Fruit fly (Drosophila melanogaster) whole organism, embryonic: ENCODE results near the gene CG7607.

ENCODE experiments used
- B-H1 ChIP-seq: fragments of 200-800 bp; sonication (Bioruptor generic); IDR thresholded peaks from 3 replicates; pipeline ENCODE4 v1.3.6; 2022; ENCODE audit warnings: missing biosample characterization, missing genetic modification characterization
- Bteb2 ChIP-seq: fragments of 200-800 bp; sonication (Bioruptor generic); optimal IDR thresholded peaks from 2 replicates; lab custom pipeline; 2016; ENCODE audit warnings: missing biosample characterization, missing genetic modification characterization
- CG10979 ChIP-seq: fragments of 200-800 bp; sonication (Bioruptor generic); optimal IDR thresholded peaks from 2 replicates; lab custom pipeline; 2018; ENCODE audit warnings: missing biosample characterization, mild to moderate bottlenecking, missing genetic modification characterization, moderate library complexity
- CG11247 ChIP-seq: fragments of 200-800 bp; sonication (Bioruptor generic); IDR thresholded peaks from 2 replicates; pipeline ENCODE4 v1.3.6; 2022; ENCODE audit warnings: missing biosample characterization, missing genetic modification characterization
- CG12744 ChIP-seq: fragments of 200-800 bp; sonication (Bioruptor generic); optimal IDR thresholded peaks from 2 replicates; lab custom pipeline; 2016; ENCODE audit warnings: missing biosample characterization, missing genetic modification characterization
- CG13123 ChIP-seq: fragments of 200-800 bp; sonication (Bioruptor generic); optimal IDR thresholded peaks from 2 replicates; lab custom pipeline; 2016; ENCODE audit warnings: missing biosample characterization, missing genetic modification characterization
- CG13624 ChIP-seq: fragments of 200-800 bp; sonication (Bioruptor generic); optimal IDR thresholded peaks from 2 replicates; lab custom pipeline; 2016; ENCODE audit warnings: missing biosample characterization, missing genetic modification characterization
- CG14050 ChIP-seq: fragments of 200-800 bp; sonication (Bioruptor generic); IDR thresholded peaks from 3 replicates; pipeline ENCODE4 v1.3.6; 2022; ENCODE audit warnings: missing biosample characterization, missing genetic modification characterization
- CG1647 ChIP-seq: fragments of 200-800 bp; sonication (Bioruptor generic); optimal IDR thresholded peaks from 3 replicates; lab custom pipeline; 2016; ENCODE audit warnings: missing biosample characterization, missing genetic modification characterization
- CG16863 ChIP-seq: fragments of 200-800 bp; sonication (Bioruptor generic); optimal IDR thresholded peaks from 3 replicates; lab custom pipeline; 2016; ENCODE audit warnings: missing biosample characterization, missing genetic modification characterization
- CG17186 ChIP-seq: fragments of 200-800 bp; sonication (Bioruptor generic); optimal IDR thresholded peaks from 3 replicates; lab custom pipeline; 2017; ENCODE audit warnings: missing biosample characterization, missing genetic modification reagents, missing genetic modification characterization
- CG1832 ChIP-seq: fragments of 200-800 bp; sonication (Bioruptor generic); optimal IDR thresholded peaks from 2 replicates; lab custom pipeline; 2017; ENCODE audit warnings: missing biosample characterization, mild to moderate bottlenecking, missing genetic modification characterization, inconsistent platforms
- CG31365 ChIP-seq: fragments of 200-800 bp; sonication (Bioruptor generic); optimal IDR thresholded peaks from 2 replicates; lab custom pipeline; 2018; ENCODE audit warnings: missing biosample characterization, mild to moderate bottlenecking, missing genetic modification characterization
- CG33213 ChIP-seq: fragments of 200-800 bp; sonication (Bioruptor generic); optimal IDR thresholded peaks from 3 replicates; lab custom pipeline; 2016; ENCODE audit warnings: missing biosample characterization, missing genetic modification characterization
- CG6254 ChIP-seq: fragments of 200-800 bp; sonication (Bioruptor generic); optimal IDR thresholded peaks from 3 replicates; lab custom pipeline; 2017; ENCODE audit warnings: mild to moderate bottlenecking, missing biosample characterization, missing genetic modification reagents, missing genetic modification characterization
- CG6272 ChIP-seq: fragments of 200-800 bp; sonication (Bioruptor generic); IDR thresholded peaks from 2 replicates; pipeline ENCODE4 v1.3.6; 2022; ENCODE audit warnings: missing biosample characterization, missing genetic modification characterization
- CG7271 ChIP-seq: fragments of 200-800 bp; sonication (Bioruptor generic); optimal IDR thresholded peaks from 2 replicates; lab custom pipeline; 2018; ENCODE audit warnings: missing biosample characterization, mild to moderate bottlenecking, missing genetic modification characterization, moderate library complexity
- CG7745 ChIP-seq: fragments of 200-800 bp; sonication (Bioruptor generic); optimal IDR thresholded peaks from 2 replicates; lab custom pipeline; 2018; ENCODE audit warnings: missing biosample characterization, mild to moderate bottlenecking, missing genetic modification characterization, moderate library complexity
- CG7928 ChIP-seq: fragments of 200-800 bp; sonication (Bioruptor generic); optimal IDR thresholded peaks from 2 replicates; lab custom pipeline; 2017; ENCODE audit warnings: missing biosample characterization, mild to moderate bottlenecking, missing genetic modification characterization
- CG9437 ChIP-seq: fragments of 200-800 bp; sonication (Bioruptor generic); optimal IDR thresholded peaks from 2 replicates; lab custom pipeline; 2018; ENCODE audit warnings: missing biosample characterization, mild to moderate bottlenecking, missing genetic modification characterization
- Dll ChIP-seq: fragments of 200-800 bp; sonication (Bioruptor generic); IDR thresholded peaks from 4 replicates; pipeline ENCODE4 v1.3.6; 2022; ENCODE audit warnings: missing biosample characterization, missing genetic modification characterization; ENCODE audit not compliant: partially characterized antibody
- Gug ChIP-seq: fragments of 200-800 bp; sonication (Bioruptor generic); IDR thresholded peaks from 4 replicates; pipeline ENCODE4 v1.3.6; 2022; ENCODE audit warnings: missing biosample characterization, missing genetic modification characterization
- HHEX ChIP-seq: fragments of 200-800 bp; sonication (Bioruptor generic); optimal IDR thresholded peaks from 3 replicates; lab custom pipeline; 2017; ENCODE audit warnings: missing biosample characterization, mild to moderate bottlenecking, missing genetic modification characterization, missing genetic modification reagents
- HmgZ ChIP-seq: fragments of 200-800 bp; sonication (Bioruptor generic); optimal IDR thresholded peaks from 2 replicates; lab custom pipeline; 2018; ENCODE audit warnings: missing biosample characterization, mild to moderate bottlenecking, missing genetic modification characterization
- Lhr ChIP-seq: fragments of 200-800 bp; sonication (Bioruptor generic); optimal IDR thresholded peaks from 3 replicates; lab custom pipeline; 2017; ENCODE audit warnings: mild to moderate bottlenecking, missing biosample characterization, missing genetic modification reagents, missing genetic modification characterization
- Max ChIP-seq: fragments of 200-800 bp; sonication (Bioruptor generic); optimal IDR thresholded peaks from 2 replicates; lab custom pipeline; 2016; ENCODE audit warnings: missing biosample characterization, mild to moderate bottlenecking, missing genetic modification characterization
- al ChIP-seq: fragments of 200-800 bp; sonication (Bioruptor generic); IDR thresholded peaks from 2 replicates; pipeline ENCODE4 v1.3.6; 2022; ENCODE audit warnings: missing biosample characterization, missing genetic modification characterization
- bcd ChIP-seq: fragments of 200-800 bp; sonication (Bioruptor generic); optimal IDR thresholded peaks from 2 replicates; lab custom pipeline; 2017; ENCODE audit warnings: missing biosample characterization, mild to moderate bottlenecking, missing genetic modification characterization
- bigmax ChIP-seq: fragments of 200-800 bp; sonication (Bioruptor generic); optimal IDR thresholded peaks from 2 replicates; lab custom pipeline; 2018; ENCODE audit warnings: missing biosample characterization, mild to moderate bottlenecking, missing genetic modification characterization
- cas ChIP-seq: fragments of 200-800 bp; sonication (Bioruptor generic); IDR thresholded peaks from 2 replicates; pipeline ENCODE4 v1.3.6; 2022; ENCODE audit warnings: missing biosample characterization, missing genetic modification characterization
- chm ChIP-seq: fragments of 200-800 bp; sonication (Bioruptor generic); IDR thresholded peaks from 2 replicates; pipeline ENCODE4 v1.3.6; 2022; ENCODE audit warnings: missing biosample characterization, missing genetic modification characterization
- crc ChIP-seq: fragments of 200-800 bp; sonication (Bioruptor generic); optimal IDR thresholded peaks from 2 replicates; lab custom pipeline; 2016; ENCODE audit warnings: missing biosample characterization, missing genetic modification characterization
- fd64A ChIP-seq: fragments of 200-800 bp; sonication (Bioruptor generic); optimal IDR thresholded peaks from 3 replicates; lab custom pipeline; 2018; ENCODE audit warnings: missing biosample characterization, mild to moderate bottlenecking, missing genetic modification characterization
- gt ChIP-seq: fragments of 200-800 bp; sonication (Bioruptor generic); IDR thresholded peaks from 2 replicates; pipeline ENCODE4 v1.3.6; 2022; ENCODE audit warnings: missing biosample characterization, missing genetic modification characterization
- insv ChIP-seq, 2 experiments: fragments of 200-800 bp; sonication (Bioruptor generic); optimal IDR thresholded peaks; 3 replicates each; lab custom pipeline; 2016 to 2018; ENCODE audit warnings: missing biosample characterization in 2 of 2, missing genetic modification characterization in 2 of 2
- lola ChIP-seq, 3 experiments: fragments of >200 bp in 2 of 3; fragments of 200-800 bp in 1 of 3; sonication (Bioruptor generic) in 1 of 3; optimal IDR thresholded peaks; 2 replicates each; lab custom pipeline; 2017 to 2019; ENCODE audit warnings: missing biosample characterization in 3 of 3, missing genetic modification characterization in 3 of 3, mild to moderate bottlenecking in 1 of 3, moderate library complexity in 1 of 3
- mam ChIP-seq: fragments of 200-800 bp; sonication (Bioruptor generic); optimal IDR thresholded peaks from 3 replicates; lab custom pipeline; 2016; ENCODE audit warnings: missing biosample characterization, missing genetic modification characterization
- mirr ChIP-seq: fragments of 200-800 bp; sonication (Bioruptor generic); optimal IDR thresholded peaks from 3 replicates; lab custom pipeline; 2018; ENCODE audit warnings: missing biosample characterization, mild to moderate bottlenecking, missing genetic modification characterization
- odd ChIP-seq: fragments of 200-800 bp; sonication (Bioruptor generic); optimal IDR thresholded peaks from 2 replicates; lab custom pipeline; 2017; ENCODE audit warnings: missing biosample characterization, mild to moderate bottlenecking, missing genetic modification characterization
- onecut ChIP-seq: fragments of 200-800 bp; sonication (Bioruptor generic); IDR thresholded peaks from 2 replicates; pipeline ENCODE4 v1.3.6; 2022; ENCODE audit warnings: missing biosample characterization, missing genetic modification characterization
- prd ChIP-seq, 3 experiments: fragments of >200 bp in 2 of 3; fragments of 200-800 bp in 1 of 3; sonication (Bioruptor generic) in 1 of 3; optimal IDR thresholded peaks in 2 of 3; IDR thresholded peaks in 1 of 3; 2 replicates in 2 of 3; 3 replicates in 1 of 3; pipeline versions ENCODE4 v1.3.6 to Lab custom; 2017 to 2022; ENCODE audit warnings: missing biosample characterization in 1 of 3, missing genetic modification characterization in 1 of 3
- pros ChIP-seq: fragments of 200-800 bp; sonication (Bioruptor generic); optimal IDR thresholded peaks from 3 replicates; lab custom pipeline; 2019; ENCODE audit warnings: missing biosample characterization, mild to moderate bottlenecking, missing genetic modification characterization, moderate library complexity
- sc ChIP-seq, 3 experiments: fragments of >200 bp in 2 of 3; fragments of 200-800 bp in 1 of 3; sonication (Bioruptor generic) in 1 of 3; optimal IDR thresholded peaks; 2 replicates in 2 of 3; 3 replicates in 1 of 3; lab custom pipeline; 2017; ENCODE audit warnings: mild to moderate bottlenecking in 1 of 3, missing biosample characterization in 1 of 3, missing genetic modification characterization in 1 of 3, missing genetic modification reagents in 1 of 3
- schlank ChIP-seq: fragments of 200-800 bp; sonication (Bioruptor generic); optimal IDR thresholded peaks from 2 replicates; lab custom pipeline; 2018; ENCODE audit warnings: missing biosample characterization, mild to moderate bottlenecking, missing genetic modification characterization
- sd ChIP-seq: fragments of 200-800 bp; sonication (Bioruptor generic); optimal IDR thresholded peaks from 3 replicates; lab custom pipeline; 2018; ENCODE audit warnings: missing biosample characterization, mild to moderate bottlenecking, missing genetic modification characterization, moderate library complexity
- stc ChIP-seq: fragments of 200-800 bp; sonication (Bioruptor generic); IDR thresholded peaks from 2 replicates; pipeline ENCODE4 v1.3.6; 2022; ENCODE audit warnings: missing biosample characterization, missing genetic modification characterization
- zen ChIP-seq: fragments of 200-800 bp; sonication (Bioruptor generic); optimal IDR thresholded peaks from 3 replicates; lab custom pipeline; 2018; ENCODE audit warnings: missing biosample characterization, mild to moderate bottlenecking, missing genetic modification characterization, moderate library complexity

Gene CG7607

DNA sequence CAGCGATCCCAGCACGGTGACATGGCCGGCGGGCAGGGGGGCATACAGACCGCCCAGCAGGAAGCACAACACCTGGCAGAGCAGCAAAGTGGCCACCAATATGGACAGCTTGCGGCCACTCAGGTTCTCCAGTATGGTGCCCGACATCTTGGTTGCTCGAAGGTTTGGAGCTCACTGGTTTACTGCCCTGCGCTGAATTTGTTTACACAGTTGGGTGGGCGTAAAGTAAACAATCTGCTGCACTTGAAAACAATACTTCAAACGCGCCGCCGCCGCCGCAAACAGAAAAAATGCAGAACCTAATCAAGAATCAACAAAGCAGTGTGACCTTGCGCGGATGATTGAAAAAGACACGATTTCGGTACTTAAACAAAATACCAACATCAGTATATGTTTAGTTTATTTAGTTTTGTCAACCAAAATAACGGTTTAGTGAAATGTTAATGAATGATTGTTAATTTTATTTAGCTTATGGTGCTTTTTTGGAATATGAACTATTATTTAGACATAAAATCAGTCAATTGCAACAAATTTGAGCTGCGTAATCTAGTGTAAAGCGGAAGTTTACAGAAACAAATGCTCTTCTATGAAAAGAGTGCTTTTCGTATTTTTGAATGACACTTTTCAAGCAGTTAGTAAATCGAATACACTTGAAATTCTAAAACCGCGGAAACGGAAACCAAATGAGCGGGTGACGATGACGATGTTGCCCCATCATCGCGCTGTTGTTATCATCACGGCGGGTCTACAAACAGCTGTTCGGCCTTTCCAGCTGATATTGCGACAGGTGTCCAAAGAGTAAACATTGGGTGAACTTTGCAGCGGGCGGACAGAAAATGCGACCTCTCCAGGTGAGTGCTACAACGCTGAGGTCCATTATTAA is 29.9 kb upstream of the CG7607 start, which contains the start of the genes wls and Adck5 (continued):
- TF ChIP-seq gt (GFP tag; lab: Robert Waterston, UW) = no peak
- peak; percentile 41 for TF ChIP-seq Lhr (GFP tag; lab: Kevin White, UChicago)
- peak; percentile 45 for TF ChIP-seq CG13624 (GFP tag; lab: Kevin White, UChicago)
- TF ChIP-seq CG7271 = peak; percentile 50
- peak; percentile 44 for TF ChIP-seq Bteb2 (GFP tag; lab: Kevin White, UChicago)
- no peak for TF ChIP-seq B-H1 (GFP tag; lab: Robert Waterston, UW)
- no peak for TF ChIP-seq CG7928 (GFP tag; lab: Kevin White, UChicago)
- 0 out of 2 replicates have a peak, but pooled peaks have one; percentile 32 for TF ChIP-seq CG11247
- TF ChIP-seq CG6272 = no peak
- TF ChIP-seq sc (optimal IDR thresholded peaks at IDR 0.05; lab: Kevin White, UChicago) = no peak
- TF ChIP-seq sc (GFP tag; optimal IDR thresholded peaks at IDR 0.05; lab: Kevin White, UChicago) = peak; percentile 36
- no peak for TF ChIP-seq CG16863
- TF ChIP-seq CG17186 (GFP tag; lab: Kevin White, UChicago) = peak; percentile 34
- peak; percentile 17; the same call in 1 of the 2 replicates for TF ChIP-seq chm
- TF ChIP-seq stc (GFP tag; lab: Robert Waterston, UW) = peak; percentile 30; the same call in 1 of the 2 replicates
- TF ChIP-seq pros = no peak
- peak; percentile 10 for TF ChIP-seq CG13123 (GFP tag; lab: Kevin White, UChicago)
- TF ChIP-seq bcd (GFP tag; lab: Kevin White, UChicago) = peak; percentile 59
- TF ChIP-seq zen (tag; lab: Kevin White, UChicago) = no peak
- no peak for TF ChIP-seq CG31365 (tag; lab: Kevin White, UChicago)
- no peak for TF ChIP-seq al (GFP tag; lab: Robert Waterston, UW)
- TF ChIP-seq prd (optimal IDR thresholded peaks at IDR 0.05; lab: Kevin White, UChicago) = no peak
- no peak for TF ChIP-seq prd (GFP tag; IDR thresholded peaks at IDR 0.05; lab: Robert Waterston, UW)
- peak; percentile 71 for TF ChIP-seq schlank
- peak; percentile 44 for TF ChIP-seq HmgZ (tag; lab: Kevin White, UChicago)
- TF ChIP-seq bigmax (GFP tag; lab: Kevin White, UChicago) = peak; percentile 41
- TF ChIP-seq CG10979 (tag; lab: Kevin White, UChicago) = peak; percentile 16
- no peak for TF ChIP-seq CG14050 (GFP tag; lab: Robert Waterston, UW)
- TF ChIP-seq CG1647 (GFP tag; lab: Kevin White, UChicago) = no peak
- TF ChIP-seq Max = no peak
- TF ChIP-seq CG7745 (tag; lab: Kevin White, UChicago) = no peak
- peak; percentile 15 for TF ChIP-seq CG33213
- peak; percentile 66 for TF ChIP-seq odd (GFP tag; lab: Kevin White, UChicago)
- TF ChIP-seq HHEX (GFP tag; lab: Kevin White, UChicago) = peak; percentile 58
- peak; percentile 56 for TF ChIP-seq CG9437 (GFP tag; lab: Kevin White, UChicago)
- no peak for TF ChIP-seq cas (GFP tag; lab: Robert Waterston, UW)
- TF ChIP-seq CG6254 = no peak
- no peak for TF ChIP-seq CG1832 (GFP tag; lab: Kevin White, UChicago)
- TF ChIP-seq sd (tag; lab: Kevin White, UChicago) = no peak
- TF ChIP-seq crc (GFP tag; lab: Kevin White, UChicago) = peak; percentile 35
- TF ChIP-seq Gug (GFP tag; lab: Robert Waterston, UW) = no peak
- TF ChIP-seq insv (GFP tag; optimal IDR thresholded peaks at IDR 0.05; lab: Kevin White, UChicago) = peak in 1 of 2 experiments; percentile 70
- no peak for TF ChIP-seq lola (GFP tag; optimal IDR thresholded peaks at IDR 0.05; lab: Kevin White, UChicago)
- TF ChIP-seq mam = peak; percentile 3
- peak; percentile 59 for TF ChIP-seq CG12744 (GFP tag; lab: Kevin White, UChicago)
- TF ChIP-seq fd64A (GFP tag; lab: Kevin White, UChicago) = peak; percentile 22
- TF ChIP-seq onecut = no peak
- TF ChIP-seq mirr = peak; percentile 65
- TF ChIP-seq Dll = no peak
